Worm (Caenorhabditis elegans) whole organism, L2 larva: Measurements from ENCODE around the gene imb-2.
A peak's percentile ranks its signal among the peaks of the same experiment; 100 is the strongest.
"Not testable (repeated sequence)": the region's sequence is repeated elsewhere in the genome, so short reads cannot be mapped to it uniquely, and the experiment has no call there.

Source experiments
- F13H6.1 ChIP-seq: sonication (generic microtip); optimal IDR thresholded peaks from 2 replicates; lab custom pipeline; 2016; ENCODE audit warnings: missing genetic modification characterization, missing compliant biosample characterization
- R02D3.7 ChIP-seq: fragments of 150-350 bp; optimal IDR thresholded peaks from 2 replicates; lab custom pipeline; 2014; ENCODE audit warnings: missing biosample characterization, missing genetic modification characterization
- Y55F3AM.14 ChIP-seq: fragments of 200-800 bp; sonication (Bioruptor generic); optimal IDR thresholded peaks from 2 replicates; lab custom pipeline; 2018; ENCODE audit warnings: mild to moderate bottlenecking, missing genetic modification characterization, missing compliant biosample characterization
- ZK546.5 ChIP-seq: sonication (generic microtip); optimal IDR thresholded peaks from 2 replicates; lab custom pipeline; 2017; ENCODE audit warnings: missing biosample characterization, missing genetic modification characterization
- aly-2 ChIP-seq: fragments of 150-350 bp; optimal IDR thresholded peaks from 2 replicates; lab custom pipeline; 2014; ENCODE audit warnings: missing biosample characterization, missing genetic modification characterization
- ama-1 ChIP-seq: fragments of 150-350 bp; optimal IDR thresholded peaks from 2 replicates; lab custom pipeline; 2018; ENCODE audit warnings: inconsistent platforms
- ceh-16 ChIP-seq: fragments of 150-350 bp; optimal IDR thresholded peaks from 2 replicates; lab custom pipeline; 2014; ENCODE audit warnings: missing biosample characterization, missing genetic modification characterization
- crh-2 ChIP-seq: sonication (generic microtip); optimal IDR thresholded peaks from 2 replicates; lab custom pipeline; 2017; ENCODE audit warnings: missing biosample characterization, missing genetic modification characterization
- dmd-4 ChIP-seq: sonication (generic microtip); optimal IDR thresholded peaks from 2 replicates; lab custom pipeline; 2017; ENCODE audit warnings: missing biosample characterization, missing genetic modification characterization
- egl-27 ChIP-seq: sonication (generic microtip); optimal IDR thresholded peaks from 3 replicates; lab custom pipeline; 2017; ENCODE audit warnings: missing biosample characterization, missing genetic modification reagents, missing genetic modification characterization
- elt-1 ChIP-seq: fragments of 150-350 bp; optimal IDR thresholded peaks from 2 replicates; lab custom pipeline; 2014; ENCODE audit warnings: missing biosample characterization, missing genetic modification characterization
- elt-3 ChIP-seq: sonication (generic microtip); optimal IDR thresholded peaks from 2 replicates; lab custom pipeline; 2017; ENCODE audit warnings: missing biosample characterization, missing genetic modification characterization
- fos-1 ChIP-seq: fragments of 150-350 bp; optimal IDR thresholded peaks from 2 replicates; lab custom pipeline; 2014; ENCODE audit warnings: missing biosample characterization, missing genetic modification characterization
- gmeb-1 ChIP-seq: fragments of 150-350 bp; optimal IDR thresholded peaks from 2 replicates; lab custom pipeline; 2014; ENCODE audit warnings: missing biosample characterization, missing genetic modification characterization
- lin-11 ChIP-seq: fragments of 150-350 bp; sonication (generic microtip); optimal IDR thresholded peaks from 2 replicates; lab custom pipeline; 2014; ENCODE audit warnings: missing biosample characterization, missing genetic modification characterization, inconsistent platforms, mixed read lengths
- lin-13 ChIP-seq: fragments of 150-350 bp; optimal IDR thresholded peaks from 2 replicates; lab custom pipeline; 2014; ENCODE audit warnings: missing biosample characterization, missing genetic modification reagents, missing genetic modification characterization
- lin-39 ChIP-seq: fragments of 150-350 bp; optimal IDR thresholded peaks from 2 replicates; lab custom pipeline; 2014; ENCODE audit warnings: missing biosample characterization, missing genetic modification reagents, missing genetic modification characterization
- lsy-2 ChIP-seq, 2 experiments: fragments of 150-350 bp in 1 of 2; sonication (generic microtip) in 1 of 2; optimal IDR thresholded peaks; 2 replicates each; lab custom pipeline; 2014 to 2017; ENCODE audit warnings: missing biosample characterization in 2 of 2, missing genetic modification characterization in 2 of 2
- mab-5 ChIP-seq: fragments of 150-350 bp; optimal IDR thresholded peaks from 2 replicates; lab custom pipeline; 2014; ENCODE audit warnings: missing biosample characterization, missing genetic modification characterization
- mbf-1 ChIP-seq: sonication (generic microtip); optimal IDR thresholded peaks from 2 replicates; lab custom pipeline; 2017; ENCODE audit warnings: missing biosample characterization, missing genetic modification characterization
- mdl-1 ChIP-seq, 2 experiments: fragments of 150-350 bp in 1 of 2; sonication (generic microtip) in 1 of 2; optimal IDR thresholded peaks; 2 replicates each; lab custom pipeline; 2017; ENCODE audit warnings: missing biosample characterization in 2 of 2, missing genetic modification characterization in 2 of 2
- nhr-10 ChIP-seq: sonication (generic microtip); optimal IDR thresholded peaks from 2 replicates; lab custom pipeline; 2017; ENCODE audit warnings: missing biosample characterization, missing genetic modification characterization
- nhr-11 ChIP-seq: fragments of 150-350 bp; optimal IDR thresholded peaks from 2 replicates; lab custom pipeline; 2014; ENCODE audit warnings: missing biosample characterization, missing genetic modification characterization
- nhr-12 ChIP-seq: fragments of 150-350 bp; optimal IDR thresholded peaks from 2 replicates; lab custom pipeline; 2014; ENCODE audit warnings: missing biosample characterization, missing genetic modification characterization
- nhr-129 ChIP-seq: fragments of 150-350 bp; optimal IDR thresholded peaks from 2 replicates; lab custom pipeline; 2014; ENCODE audit warnings: missing biosample characterization, missing genetic modification characterization
- nhr-21 ChIP-seq: fragments of 150-350 bp; optimal IDR thresholded peaks from 2 replicates; lab custom pipeline; 2014; ENCODE audit warnings: missing biosample characterization, missing genetic modification characterization
- nhr-23 ChIP-seq: fragments of 150-350 bp; optimal IDR thresholded peaks from 2 replicates; lab custom pipeline; 2014; ENCODE audit warnings: missing biosample characterization, missing genetic modification reagents, missing genetic modification characterization
- nhr-237 ChIP-seq: fragments of 150-350 bp; optimal IDR thresholded peaks from 2 replicates; lab custom pipeline; 2014; ENCODE audit warnings: missing biosample characterization, missing genetic modification characterization
- nhr-25 ChIP-seq: fragments of 150-350 bp; sonication (generic microtip); optimal IDR thresholded peaks from 3 replicates; lab custom pipeline; 2014; ENCODE audit warnings: missing biosample characterization, missing genetic modification characterization
- nhr-6 ChIP-seq: fragments of 150-350 bp; optimal IDR thresholded peaks from 2 replicates; lab custom pipeline; 2014; ENCODE audit warnings: missing biosample characterization, missing genetic modification characterization
- nhr-77 ChIP-seq: fragments of 150-350 bp; optimal IDR thresholded peaks from 2 replicates; lab custom pipeline; 2014; ENCODE audit warnings: missing biosample characterization, missing genetic modification characterization
- sem-4 ChIP-seq: fragments of 150-350 bp; optimal IDR thresholded peaks from 2 replicates; lab custom pipeline; 2014; ENCODE audit warnings: missing biosample characterization, missing genetic modification reagents, missing genetic modification characterization
- skn-1 ChIP-seq: sonication (generic microtip); optimal IDR thresholded peaks from 2 replicates; lab custom pipeline; 2017; ENCODE audit warnings: missing biosample characterization, missing genetic modification characterization
- sma-3 ChIP-seq: sonication (generic microtip); optimal IDR thresholded peaks from 2 replicates; lab custom pipeline; 2016; ENCODE audit warnings: missing genetic modification reagents, missing genetic modification characterization, missing compliant biosample characterization
- sma-9 ChIP-seq, 2 experiments: fragments of 150-350 bp in 1 of 2; sonication (generic microtip) in 1 of 2; optimal IDR thresholded peaks; 2 replicates each; lab custom pipeline; 2014 to 2016; ENCODE audit warnings: missing genetic modification characterization in 2 of 2, mild to moderate bottlenecking in 1 of 2, missing biosample characterization in 1 of 2, missing compliant biosample characterization in 1 of 2, missing genetic modification reagents in 1 of 2, moderate library complexity in 1 of 2
- unc-62 ChIP-seq: fragments of 150-350 bp; optimal IDR thresholded peaks from 2 replicates; lab custom pipeline; 2014; ENCODE audit warnings: missing biosample characterization, missing genetic modification reagents, missing genetic modification characterization
- zag-1 ChIP-seq: fragments of 150-350 bp; optimal IDR thresholded peaks from 2 replicates; lab custom pipeline; 2014; ENCODE audit warnings: missing biosample characterization, missing genetic modification characterization
- ztf-1 ChIP-seq: fragments of 200-800 bp; sonication (Bioruptor generic); conservative IDR thresholded peaks from 2 replicates; pipeline ENCODE4 v1.3.6; 2022; ENCODE audit warnings: missing genetic modification characterization, missing compliant biosample characterization
- ztf-11 ChIP-seq: sonication (generic microtip); optimal IDR thresholded peaks from 2 replicates; lab custom pipeline; 2017; ENCODE audit warnings: missing biosample characterization, missing genetic modification characterization

Gene imb-2

DNA sequence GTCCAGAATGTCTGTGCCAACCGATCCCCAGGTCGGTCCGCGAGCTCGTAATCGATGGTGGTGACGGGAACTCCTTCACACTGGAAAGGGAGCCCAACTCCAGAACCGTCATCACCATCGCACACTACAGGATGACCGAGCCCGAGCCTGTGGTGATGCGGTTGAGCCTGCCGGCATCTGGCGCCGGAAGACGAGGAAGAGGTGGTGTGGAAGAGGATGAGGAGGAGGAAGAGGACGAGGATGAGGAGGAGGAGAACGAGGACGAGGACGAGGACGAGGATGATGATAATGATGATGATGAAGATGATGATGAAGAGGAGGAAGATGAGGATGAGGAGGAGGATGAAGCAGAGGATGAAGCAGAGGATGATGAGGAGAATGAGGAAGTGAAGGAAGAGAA, 47.5 kb upstream of the imb-2 start, which contains the start of gene Y54G11A.14:
TSS of gene Y54G11A.14 (plus strand) at position 132 of the 400 bp plus-strand sequence.
- no peak for TF ChIP-seq ztf-1 (GFP tag; lab: Robert Waterston, UW)
- no peak for TF ChIP-seq ZK546.5 (tag; lab: Kevin White, UChicago)

ce11 chrII:14319227-14319626, 46.3 kb upstream of the imb-2 start:
- TF ChIP-seq nhr-10 (tag; lab: Kevin White, UChicago) = no peak
- no peak for TF ChIP-seq lin-13 (GFP tag; lab: Kevin White, UChicago)
- TF ChIP-seq nhr-77 (tag; lab: Kevin White, UChicago) = no peak
- TF ChIP-seq gmeb-1 (tag; lab: Kevin White, UChicago) = no peak
- TF ChIP-seq ceh-16 (tag; lab: Kevin White, UChicago) = no peak
- no peak for TF ChIP-seq fos-1
- no peak for TF ChIP-seq nhr-237
- no peak for TF ChIP-seq elt-1 (tag; lab: Kevin White, UChicago)
- no peak for TF ChIP-seq zag-1 (tag; lab: Kevin White, UChicago)
- TF ChIP-seq nhr-11 (tag; lab: Kevin White, UChicago) = no peak
- no peak for TF ChIP-seq sem-4
- TF ChIP-seq dmd-4 = no peak
- TF ChIP-seq Y55F3AM.14 (GFP tag; lab: Kevin White, UChicago) = no peak

ce11 chrII:14321225-14321624, 44.3 kb upstream of the imb-2 start:
- TF ChIP-seq nhr-10 (tag; lab: Kevin White, UChicago) (no peak), Y55F3AM.14 (GFP tag; lab: Kevin White, UChicago) (no peak), nhr-237 (no peak), mdl-1 (tag; optimal IDR thresholded peaks at IDR 0.05; lab: Kevin White, UChicago) (no peak), nhr-25 (tag; lab: Kevin White, UChicago) (no peak), nhr-21 (tag; lab: Kevin White, UChicago) (no peak), gmeb-1 (tag; lab: Kevin White, UChicago) (no peak), lsy-2 (tag; optimal IDR thresholded peaks at IDR 0.05; lab: Kevin White, UChicago) (no peak), nhr-129 (tag; lab: Kevin White, UChicago) (no peak), ceh-16 (tag; lab: Kevin White, UChicago) (no peak), nhr-12 (tag; lab: Kevin White, UChicago) (no peak), sma-3 (no peak), lin-13 (GFP tag; lab: Kevin White, UChicago) (no peak), mbf-1 (tag; lab: Kevin White, UChicago) (no peak), ztf-1 (GFP tag; lab: Robert Waterston, UW) (no peak), lin-39 (tag; lab: Kevin White, UChicago) (no peak)

DNA sequence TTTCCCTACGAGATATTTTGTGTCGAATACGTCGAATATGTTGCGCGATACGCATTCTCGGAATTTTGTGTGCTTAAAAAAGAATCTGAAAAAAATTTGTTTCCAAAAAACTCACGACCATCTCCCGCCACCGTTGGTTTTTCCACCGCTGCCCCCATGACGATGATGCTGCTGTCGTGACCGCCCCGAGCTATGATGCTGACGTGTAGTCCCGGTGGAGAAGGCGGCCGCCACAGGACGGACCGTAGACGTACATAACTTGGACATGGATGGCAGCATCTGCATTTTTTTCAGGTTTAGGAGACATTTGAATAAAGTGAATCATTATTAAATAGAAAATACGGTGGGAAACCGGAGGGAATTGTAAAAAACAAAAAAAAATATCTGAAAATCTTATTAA, 21.3 kb upstream of the imb-2 start, which contains the start of gene ddl-3:
TSS of gene ddl-3 (minus strand) at position 289 of the 400 bp plus-strand sequence.
- TF ChIP-seq ama-1 (lab: Kevin White, UChicago); ztf-11 (tag; lab: Kevin White, UChicago); nhr-23 (tag; lab: Kevin White, UChicago): not testable (repeated sequence)

ce11 chrII:14346243-14346642, 19.3 kb upstream of the imb-2 start, which contains the start of gene Y54G11A.9:
TSS of gene Y54G11A.9 (minus strand) at chrII:14346438.
- TF ChIP-seq mab-5, egl-27, nhr-129 (tag; lab: Kevin White, UChicago): not testable (repeated sequence)

ce11 chrII:14349356-14349923, 16.1 kb upstream of the imb-2 start, which contains the start of the genes Y54G11A.17, lin-7 and elof-1:
TSS of gene Y54G11A.17 (minus strand) at chrII:14349406.
TSS of gene lin-7 (minus strand) at chrII:14349406.
TSS of gene elof-1 (plus strand) at chrII:14349738.
- peak; percentile 48 for TF ChIP-seq zag-1 (tag; lab: Kevin White, UChicago)
- TF ChIP-seq crh-2 (tag; lab: Kevin White, UChicago) = peak; percentile 91
- peak in 1 of 2 experiments; percentile 30 for TF ChIP-seq mdl-1 (tag; optimal IDR thresholded peaks at IDR 0.05; lab: Kevin White, UChicago)
- TF ChIP-seq egl-27 (tag; lab: Kevin White, UChicago) = peak; percentile 68
- TF ChIP-seq mab-5 (tag; lab: Kevin White, UChicago) = peak; percentile 36
- peak; percentile 95 for TF ChIP-seq lin-11 (tag; lab: Kevin White, UChicago)
- peak; percentile 70 for TF ChIP-seq nhr-25 (tag; lab: Kevin White, UChicago)
- TF ChIP-seq ztf-11 (tag; lab: Kevin White, UChicago) = no peak
- TF ChIP-seq sma-3 = peak; percentile 83
- TF ChIP-seq skn-1 (tag; lab: Kevin White, UChicago) = peak; percentile 3
- no peak for TF ChIP-seq nhr-11 (tag; lab: Kevin White, UChicago)
- TF ChIP-seq nhr-10 (tag; lab: Kevin White, UChicago) = no peak
- no peak for TF ChIP-seq aly-2 (tag; lab: Kevin White, UChicago)
- TF ChIP-seq R02D3.7 = no peak
- TF ChIP-seq nhr-237 = no peak
- no peak for TF ChIP-seq nhr-12 (tag; lab: Kevin White, UChicago)
- no peak for TF ChIP-seq dmd-4
- TF ChIP-seq elt-1 (tag; lab: Kevin White, UChicago) = no peak
- no peak for TF ChIP-seq unc-62
- TF ChIP-seq sma-9 (GFP tag; optimal IDR thresholded peaks at IDR 0.05; lab: Kevin White, UChicago) = peak; percentile 64
- TF ChIP-seq sma-9 (tag; optimal IDR thresholded peaks at IDR 0.05; lab: Kevin White, UChicago) = no peak
- peak; percentile 61 for TF ChIP-seq nhr-6 (tag; lab: Kevin White, UChicago)
- peak; percentile 54 for TF ChIP-seq sem-4
- TF ChIP-seq nhr-23 (tag; lab: Kevin White, UChicago) = no peak
- TF ChIP-seq F13H6.1 = peak; percentile 66
- TF ChIP-seq lsy-2 (tag; optimal IDR thresholded peaks at IDR 0.05; lab: Kevin White, UChicago) = peak; percentile 99 to 100
- TF ChIP-seq elt-3 (tag; lab: Kevin White, UChicago) = no peak
